Fruit fly (Drosophila melanogaster): Measurements from ENCODE around the gene LysP.

Gene LysP

dm6 chr3L:1188936-1189659 lies 29.4 kb downstream of the LysP start, which contains the start of gene CG13912 (continued):
- TF ChIP-seq unc-4 (GFP tag; IDR thresholded peaks at IDR 0.05; ENCODE audit: partially characterized antibody): no peak
- peak; percentile 4 for TF ChIP-seq CG13624 (GFP tag; optimal IDR thresholded peaks at IDR 0.05)
- no peak for TF ChIP-seq zen (tag; optimal IDR thresholded peaks at IDR 0.05)
- no peak for TF ChIP-seq gem (tag; optimal IDR thresholded peaks at IDR 0.05)
- no peak for TF ChIP-seq CG1832 (GFP tag; optimal IDR thresholded peaks at IDR 0.05)
- peak; percentile 99 for TF ChIP-seq Meics (GFP tag; optimal IDR thresholded peaks at IDR 0.05)
- TF ChIP-seq ci (GFP tag; IDR thresholded peaks at IDR 0.05): peak; percentile 43
- TF ChIP-seq wdn (GFP tag; IDR thresholded peaks at IDR 0.05): no peak
- peak; percentile 60 for TF ChIP-seq cwo (GFP tag; optimal IDR thresholded peaks at IDR 0.05)
- TF ChIP-seq CG2116 (GFP tag; optimal IDR thresholded peaks at IDR 0.05): no peak
- no peak for TF ChIP-seq CG12942 (GFP tag; optimal IDR thresholded peaks at IDR 0.05)
- no peak for TF ChIP-seq mam (GFP tag; optimal IDR thresholded peaks at IDR 0.05)
- TF ChIP-seq CG2875 (GFP tag; optimal IDR thresholded peaks at IDR 0.05): no peak
- TF ChIP-seq kni (GFP tag; optimal IDR thresholded peaks at IDR 0.05): peak; percentile 64
- no peak for TF ChIP-seq scrt (GFP tag; optimal IDR thresholded peaks at IDR 0.05)
- TF ChIP-seq pita (GFP tag; optimal IDR thresholded peaks at IDR 0.05): peak; percentile 76
- TF ChIP-seq HLH54F (GFP tag; optimal IDR thresholded peaks at IDR 0.05): no peak
- TF ChIP-seq Sox102F (GFP tag; optimal IDR thresholded peaks at IDR 0.05): no peak
- no peak for TF ChIP-seq Camta (GFP tag; optimal IDR thresholded peaks at IDR 0.05)
- peak; percentile 14 for TF ChIP-seq CG12659 (GFP tag; optimal IDR thresholded peaks at IDR 0.05)
- no peak for TF ChIP-seq CG43689 (GFP tag; IDR thresholded peaks at IDR 0.05)
- TF ChIP-seq Vsx1 (GFP tag; optimal IDR thresholded peaks at IDR 0.05): peak; percentile 18
- TF ChIP-seq CG10366 (GFP tag; IDR thresholded peaks at IDR 0.05): no peak
- no peak for TF ChIP-seq Elba2 (GFP tag; optimal IDR thresholded peaks at IDR 0.05)
- TF ChIP-seq sob (GFP tag; IDR thresholded peaks at IDR 0.05): peak; percentile 24; the same call in 1 of the 2 replicates
- TF ChIP-seq CG6689 (GFP tag; IDR thresholded peaks at IDR 0.05): no peak
- peak; percentile 34 for TF ChIP-seq gro (GFP tag; optimal IDR thresholded peaks at IDR 0.05)
- TF ChIP-seq sd (tag; optimal IDR thresholded peaks at IDR 0.05): peak; percentile 96
- no peak for TF ChIP-seq yki (optimal IDR thresholded peaks at IDR 0.05)
- no peak for TF ChIP-seq CG13123 (GFP tag; optimal IDR thresholded peaks at IDR 0.05)
- peak; percentile 99 for TF ChIP-seq grn (GFP tag; optimal IDR thresholded peaks at IDR 0.05)
- no peak for TF ChIP-seq repo (GFP tag; optimal IDR thresholded peaks at IDR 0.05)
- peak; percentile 7 to 17 for TF ChIP-seq dpn (GFP tag; optimal IDR thresholded peaks at IDR 0.05)
- TF ChIP-seq Atf-2 (GFP tag; optimal IDR thresholded peaks at IDR 0.05): no peak
- TF ChIP-seq Jarid2 (GFP tag; optimal IDR thresholded peaks at IDR 0.05): no peak
- TF ChIP-seq dan (GFP tag; IDR thresholded peaks at IDR 0.05): no peak
- TF ChIP-seq CG4730 (GFP tag; IDR thresholded peaks at IDR 0.05): no peak
- peak; percentile 44 for TF ChIP-seq kay (GFP tag; optimal IDR thresholded peaks at IDR 0.05)
- TF ChIP-seq CG17361 (GFP tag; IDR thresholded peaks at IDR 0.05): no peak
- TF ChIP-seq CG9437 (GFP tag; optimal IDR thresholded peaks at IDR 0.05): peak; percentile 86
- TF ChIP-seq CG17612 (GFP tag; IDR thresholded peaks at IDR 0.05): no peak
- no peak for TF ChIP-seq CG1024 (GFP tag; IDR thresholded peaks at IDR 0.05)
- TF ChIP-seq exex (tag; optimal IDR thresholded peaks at IDR 0.05): peak; percentile 96
- TF ChIP-seq CG1603 (tag; optimal IDR thresholded peaks at IDR 0.05): peak; percentile 13
- TF ChIP-seq Hr51 (GFP tag; optimal IDR thresholded peaks at IDR 0.05): no peak
- no peak for TF ChIP-seq gce (GFP tag; IDR thresholded peaks at IDR 0.05)
- TF ChIP-seq CG18262 (tag; optimal IDR thresholded peaks at IDR 0.05): no peak
- no peak for TF ChIP-seq maf-S (GFP tag; optimal IDR thresholded peaks at IDR 0.05)
- no peak for TF ChIP-seq oc (tag; optimal IDR thresholded peaks at IDR 0.05)
- peak; percentile 6 for TF ChIP-seq pfk (GFP tag; optimal IDR thresholded peaks at IDR 0.05)
